Fruit fly (Drosophila melanogaster): ENCODE measurements around the gene CG42570.

Gene CG42570

DNA sequence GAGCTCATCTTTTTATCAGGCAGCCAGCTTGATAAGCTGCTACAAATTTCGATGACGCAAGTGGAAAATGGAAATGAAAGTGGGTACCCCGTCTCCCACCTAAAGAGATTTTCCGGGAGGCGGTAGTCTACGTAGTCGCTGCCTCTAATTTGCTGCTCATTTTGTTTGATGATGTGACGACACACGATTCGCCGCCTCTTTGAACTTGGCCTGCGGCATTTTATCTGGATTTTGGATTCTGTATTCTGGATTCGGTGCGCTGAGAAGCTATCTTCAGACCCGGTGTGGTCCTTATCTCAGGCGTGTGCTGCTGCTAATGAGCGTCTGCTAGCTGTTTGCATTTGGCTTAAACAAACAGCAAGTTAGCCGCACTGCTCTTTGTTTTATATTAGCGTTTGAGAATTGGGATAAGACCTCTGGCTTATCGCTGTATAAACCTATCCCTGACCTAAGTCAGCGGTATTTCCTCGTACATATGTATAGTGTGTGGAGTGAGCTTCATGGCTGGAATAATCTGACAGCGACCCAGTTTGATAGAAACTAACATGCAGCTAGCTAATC, 3.6 kb upstream of the CG42570 start:
- TF ChIP-seq dmrt93B (GFP tag; optimal IDR thresholded peaks at IDR 0.05) (no peak), HLH106 (tag; optimal IDR thresholded peaks at IDR 0.05) (no peak), brk (GFP tag; optimal IDR thresholded peaks at IDR 0.05) (no peak), h (GFP tag; optimal IDR thresholded peaks at IDR 0.05) (peak; percentile 42), sage (GFP tag; optimal IDR thresholded peaks at IDR 0.05) (no peak), OdsH (GFP tag; optimal IDR thresholded peaks at IDR 0.05) (peak; percentile 30), Dif (GFP tag; optimal IDR thresholded peaks at IDR 0.05; ENCODE audit: partially characterized antibody) (no peak), lola (GFP tag; optimal IDR thresholded peaks at IDR 0.05) (no peak), br (GFP tag; optimal IDR thresholded peaks at IDR 0.05) (no peak), Hr83 (GFP tag; optimal IDR thresholded peaks at IDR 0.05; ENCODE audit: poor library complexity, severe bottlenecking) (peak; percentile 83), Jra (GFP tag; optimal IDR thresholded peaks at IDR 0.05) (no peak), tai (GFP tag; optimal IDR thresholded peaks at IDR 0.05) (peak; percentile 55), Sp1 (GFP tag; optimal IDR thresholded peaks at IDR 0.05) (no peak), ey (GFP tag; optimal IDR thresholded peaks at IDR 0.05) (no peak), psq (GFP tag; optimal IDR thresholded peaks at IDR 0.05) (no peak), fru (GFP tag; optimal IDR thresholded peaks at IDR 0.05) (no peak), rgr (GFP tag; optimal IDR thresholded peaks at IDR 0.05) (peak; percentile 53), Hnf4 (GFP tag; optimal IDR thresholded peaks at IDR 0.05) (peak; percentile 28), GATAd (GFP tag; optimal IDR thresholded peaks at IDR 0.05) (peak; percentile 20), usp (GFP tag; optimal IDR thresholded peaks at IDR 0.05) (no peak), foxo (GFP tag; optimal IDR thresholded peaks at IDR 0.05) (peak in 1 of 2 experiments; percentile 0), Mio (GFP tag; optimal IDR thresholded peaks at IDR 0.05) (no peak), Rel (GFP tag; optimal IDR thresholded peaks at IDR 0.05) (no peak), Rel (tag; optimal IDR thresholded peaks at IDR 0.05) (no peak), CG32264 (GFP tag; optimal IDR thresholded peaks at IDR 0.05) (no peak), Hr78 (GFP tag; optimal IDR thresholded peaks at IDR 0.05) (no peak), sv (GFP tag; optimal IDR thresholded peaks at IDR 0.05) (no peak), Myc (optimal IDR thresholded peaks at IDR 0.05) (no peak), Abd-B (GFP tag; optimal IDR thresholded peaks at IDR 0.05) (no peak)

DNA sequence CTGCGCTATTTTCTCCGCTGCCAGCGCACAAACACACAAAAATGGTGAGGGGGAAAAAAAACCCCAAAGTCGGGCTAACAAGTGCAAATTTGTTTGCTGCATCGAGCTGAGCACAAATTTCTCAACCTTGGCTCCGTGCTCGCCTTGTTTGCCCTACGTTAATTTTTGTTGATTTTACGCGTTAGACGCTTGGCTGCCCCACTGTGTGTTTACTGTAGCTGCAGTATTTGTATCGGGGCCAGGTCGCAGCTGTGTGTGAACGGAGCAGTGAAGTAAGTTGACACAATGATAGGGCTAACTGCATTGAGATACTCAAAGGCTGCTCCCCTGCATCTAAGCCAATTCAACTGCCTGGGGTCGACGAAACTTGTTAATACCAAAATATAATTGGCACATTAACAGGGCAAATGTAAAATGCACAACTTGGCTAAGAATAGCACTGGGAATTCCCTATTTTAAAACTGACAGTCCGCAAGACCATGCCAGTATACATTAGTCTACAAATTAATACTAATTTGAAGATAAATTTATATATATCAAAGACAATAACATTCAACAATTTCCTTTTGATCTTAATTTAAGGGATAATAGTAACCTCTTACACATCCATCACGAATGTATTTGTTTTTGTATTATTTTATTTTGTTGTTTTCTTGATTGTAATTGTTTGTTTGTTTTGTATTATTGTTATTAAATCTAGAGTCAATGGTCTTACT, 1.7 kb upstream of the CG42570 start, which contains the start of gene CG42571:
CG42571 (plus strand) TSS at position 666 of the 716 bp plus-strand sequence.
- no peak for TF ChIP-seq Dif (GFP tag; optimal IDR thresholded peaks at IDR 0.05; ENCODE audit: partially characterized antibody)

dm6 chr3L:15720224-15720623, 2.6 kb downstream of the CG42570 start:
- no peak for TF ChIP-seq Hr83 (GFP tag; optimal IDR thresholded peaks at IDR 0.05; ENCODE audit: poor library complexity, severe bottlenecking)
- TF ChIP-seq woc (GFP tag; optimal IDR thresholded peaks at IDR 0.05), result no peak
- TF ChIP-seq usp (GFP tag; optimal IDR thresholded peaks at IDR 0.05), result no peak
- TF ChIP-seq CG32264 (GFP tag; optimal IDR thresholded peaks at IDR 0.05), result no peak
- no peak for TF ChIP-seq sv (GFP tag; optimal IDR thresholded peaks at IDR 0.05)

DNA sequence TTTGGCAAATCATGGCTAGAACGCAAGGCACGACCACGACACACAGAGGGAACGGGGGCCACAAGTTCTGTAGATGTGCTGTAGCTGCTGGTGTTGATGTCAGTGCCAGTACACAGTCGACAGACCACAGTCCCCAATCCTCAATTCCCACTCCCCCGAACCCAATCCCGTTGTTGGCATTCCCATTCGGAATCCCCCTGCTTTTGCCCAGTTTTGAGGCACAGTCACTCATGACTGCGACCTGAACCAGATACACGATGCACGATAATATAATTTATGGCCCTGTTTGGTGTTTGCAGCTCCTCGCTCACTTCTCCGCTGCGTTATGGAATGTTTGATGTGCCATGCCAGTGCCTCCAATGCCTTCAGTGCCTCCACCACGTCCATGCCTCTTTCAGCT, 3.3 kb downstream of the CG42570 start:
- TF ChIP-seq Rel (GFP tag; optimal IDR thresholded peaks at IDR 0.05) (no peak), Rel (tag; optimal IDR thresholded peaks at IDR 0.05) (peak; percentile 45), Sp1 (GFP tag; optimal IDR thresholded peaks at IDR 0.05) (no peak), ey (GFP tag; optimal IDR thresholded peaks at IDR 0.05) (no peak)

dm6 chr3L:15726799-15727198, 9.2 kb downstream of the CG42570 start:
- TF ChIP-seq Dif (GFP tag; optimal IDR thresholded peaks at IDR 0.05; ENCODE audit: partially characterized antibody), result no peak
- TF ChIP-seq Hnf4 (GFP tag; optimal IDR thresholded peaks at IDR 0.05), result no peak
- no peak for TF ChIP-seq woc (GFP tag; optimal IDR thresholded peaks at IDR 0.05)
- no peak for TF ChIP-seq ey (GFP tag; optimal IDR thresholded peaks at IDR 0.05)
- TF ChIP-seq CG9705 (GFP tag; optimal IDR thresholded peaks at IDR 0.05), result no peak
- TF ChIP-seq Hr78 (GFP tag; optimal IDR thresholded peaks at IDR 0.05), result no peak
- no peak for TF ChIP-seq usp (GFP tag; optimal IDR thresholded peaks at IDR 0.05)
- no peak for TF ChIP-seq rgr (GFP tag; optimal IDR thresholded peaks at IDR 0.05)
- no peak for TF ChIP-seq Vsx2 (GFP tag; optimal IDR thresholded peaks at IDR 0.05; ENCODE audit: partially characterized antibody)
- no peak for TF ChIP-seq psq (GFP tag; optimal IDR thresholded peaks at IDR 0.05)
- no peak for TF ChIP-seq foxo (GFP tag; optimal IDR thresholded peaks at IDR 0.05)
- no peak for TF ChIP-seq sv (GFP tag; optimal IDR thresholded peaks at IDR 0.05)
- TF ChIP-seq N (GFP tag; optimal IDR thresholded peaks at IDR 0.05), result no peak
- no peak for TF ChIP-seq jim (GFP tag; optimal IDR thresholded peaks at IDR 0.05)
- no peak for TF ChIP-seq Rel (GFP tag; optimal IDR thresholded peaks at IDR 0.05)
- TF ChIP-seq Rel (tag; optimal IDR thresholded peaks at IDR 0.05), result no peak
- no peak for TF ChIP-seq dmrt93B (GFP tag; optimal IDR thresholded peaks at IDR 0.05)
- no peak for TF ChIP-seq h (GFP tag; optimal IDR thresholded peaks at IDR 0.05)
